Worm (Caenorhabditis elegans): ENCODE measurements around the gene C09B7.2.

The C09B7.2 gene

ce11 chrX:2667779-2668178 lies at the start of gene C09B7.2:
TSS of gene C09B7.2 (plus strand) at chrX:2668127.
- TF ChIP-seq him-1 (tag; optimal IDR thresholded peaks at IDR 0.05) (no peak), dao-5 (tag; optimal IDR thresholded peaks at IDR 0.05) (no peak), W03F9.2 (tag; optimal IDR thresholded peaks at IDR 0.05) (no peak)

- TF ChIP-seq him-1 (tag; optimal IDR thresholded peaks at IDR 0.05): no peak
- TF ChIP-seq dao-5 (tag; optimal IDR thresholded peaks at IDR 0.05): no peak
Observed at ce11 chrX:2620280-2620679, 47.6 kb upstream of the C09B7.2 start.

- TF ChIP-seq dao-5 (tag; optimal IDR thresholded peaks at IDR 0.05): no peak
- no peak for TF ChIP-seq W03F9.2 (tag; optimal IDR thresholded peaks at IDR 0.05)
- no peak for TF ChIP-seq him-1 (tag; optimal IDR thresholded peaks at IDR 0.05)
Observed at ce11 chrX:2626153-2626552, 41.8 kb upstream of the C09B7.2 start.

ce11 chrX:2632869-2633268 lies 35.1 kb upstream of the C09B7.2 start:
- TF ChIP-seq him-1 (tag; optimal IDR thresholded peaks at IDR 0.05) (no peak), W03F9.2 (tag; optimal IDR thresholded peaks at IDR 0.05) (no peak), dao-5 (tag; optimal IDR thresholded peaks at IDR 0.05) (no peak)

ce11 chrX:2640556-2640955 lies 27.4 kb upstream of the C09B7.2 start:
- TF ChIP-seq W03F9.2 (tag; optimal IDR thresholded peaks at IDR 0.05) (no peak), him-1 (tag; optimal IDR thresholded peaks at IDR 0.05) (no peak), dao-5 (tag; optimal IDR thresholded peaks at IDR 0.05) (no peak)

- no peak for TF ChIP-seq W03F9.2 (tag; optimal IDR thresholded peaks at IDR 0.05)
- no peak for TF ChIP-seq dao-5 (tag; optimal IDR thresholded peaks at IDR 0.05)
- no peak for TF ChIP-seq him-1 (tag; optimal IDR thresholded peaks at IDR 0.05)
Observed at ce11 chrX:2641094-2641493, 26.8 kb upstream of the C09B7.2 start.

ce11 chrX:2654334-2654733 lies 13.6 kb upstream of the C09B7.2 start:
- TF ChIP-seq W03F9.2 (tag; optimal IDR thresholded peaks at IDR 0.05): no peak
- TF ChIP-seq him-1 (tag; optimal IDR thresholded peaks at IDR 0.05): no peak
- TF ChIP-seq dao-5 (tag; optimal IDR thresholded peaks at IDR 0.05): no peak

ce11 chrX:2663798-2664197 lies 4.1 kb upstream of the C09B7.2 start:
- no peak for TF ChIP-seq him-1 (tag; optimal IDR thresholded peaks at IDR 0.05)
- TF ChIP-seq dao-5 (tag; optimal IDR thresholded peaks at IDR 0.05): no peak
- TF ChIP-seq W03F9.2 (tag; optimal IDR thresholded peaks at IDR 0.05): no peak

- TF ChIP-seq dao-5 (tag; optimal IDR thresholded peaks at IDR 0.05): no peak
- TF ChIP-seq W03F9.2 (tag; optimal IDR thresholded peaks at IDR 0.05): no peak
- TF ChIP-seq him-1 (tag; optimal IDR thresholded peaks at IDR 0.05): no peak
Observed at ce11 chrX:2664273-2664672, 3.7 kb upstream of the C09B7.2 start, which contains the start of gene F54G2.1. TSS of gene F54G2.1 (minus strand) at chrX:2664373.

- TF ChIP-seq dao-5 (tag; optimal IDR thresholded peaks at IDR 0.05) (no peak), W03F9.2 (tag; optimal IDR thresholded peaks at IDR 0.05) (no peak), him-1 (tag; optimal IDR thresholded peaks at IDR 0.05) (no peak)
Observed at ce11 chrX:2673272-2673671, 5.3 kb downstream of the C09B7.2 start, which contains the start of gene ser-7. TSS of gene ser-7 (plus strand) at chrX:2673572.

ce11 chrX:2674514-2674913 lies 6.6 kb downstream of the C09B7.2 start:
- no peak for TF ChIP-seq W03F9.2 (tag; optimal IDR thresholded peaks at IDR 0.05)
- no peak for TF ChIP-seq him-1 (tag; optimal IDR thresholded peaks at IDR 0.05)
- no peak for TF ChIP-seq dao-5 (tag; optimal IDR thresholded peaks at IDR 0.05)

- no peak for TF ChIP-seq dao-5 (tag; optimal IDR thresholded peaks at IDR 0.05)
- TF ChIP-seq him-1 (tag; optimal IDR thresholded peaks at IDR 0.05): no peak
- no peak for TF ChIP-seq W03F9.2 (tag; optimal IDR thresholded peaks at IDR 0.05)
Observed at ce11 chrX:2684448-2684847, 16.5 kb downstream of the C09B7.2 start.

- peak; percentile 71 for TF ChIP-seq W03F9.2 (tag; optimal IDR thresholded peaks at IDR 0.05)
- TF ChIP-seq dao-5 (tag; optimal IDR thresholded peaks at IDR 0.05): no peak
- no peak for TF ChIP-seq him-1 (tag; optimal IDR thresholded peaks at IDR 0.05)
Observed at ce11 chrX:2687174-2687573, 19.2 kb downstream of the C09B7.2 start, which contains the start of gene immt-1. TSS of gene immt-1 (minus strand) at chrX:2687184.

ce11 chrX:2688583-2689220 lies 20.8 kb downstream of the C09B7.2 start, which contains the start of gene T14G11.1:
TSS of gene T14G11.1 (plus strand) at chrX:2688990.
- TF ChIP-seq him-1 (tag; optimal IDR thresholded peaks at IDR 0.05) (no peak), dao-5 (tag; optimal IDR thresholded peaks at IDR 0.05) (no peak), W03F9.2 (tag; optimal IDR thresholded peaks at IDR 0.05) (peak; percentile 35)

ce11 chrX:2693026-2693425 lies 25.1 kb downstream of the C09B7.2 start:
- TF ChIP-seq dao-5 (tag; optimal IDR thresholded peaks at IDR 0.05) (no peak), him-1 (tag; optimal IDR thresholded peaks at IDR 0.05) (no peak), W03F9.2 (tag; optimal IDR thresholded peaks at IDR 0.05) (no peak)

All from whole organism, L4/young adult.